Fruit fly (Drosophila melanogaster) whole organism, embryonic: ENCODE data around the gene ihog.

Experiments used
- B-H2 ChIP-seq: fragments of 200-800 bp; sonication (Bioruptor generic); optimal IDR thresholded peaks from 2 replicates; lab custom pipeline; 2018; ENCODE audit warnings: missing biosample characterization, mild to moderate bottlenecking, missing genetic modification characterization
- Bteb2 ChIP-seq: fragments of 200-800 bp; sonication (Bioruptor generic); optimal IDR thresholded peaks from 2 replicates; lab custom pipeline; 2016; ENCODE audit warnings: missing biosample characterization, missing genetic modification characterization
- CG10321 ChIP-seq: fragments of 200-800 bp; sonication (Bioruptor generic); IDR thresholded peaks from 2 replicates; pipeline ENCODE4 v1.3.6; 2022; ENCODE audit warnings: missing biosample characterization, missing genetic modification characterization
- CG11504 ChIP-seq: fragments of 200-800 bp; sonication (Bioruptor generic); optimal IDR thresholded peaks from 3 replicates; lab custom pipeline; 2019; ENCODE audit warnings: missing biosample characterization, mild to moderate bottlenecking, missing genetic modification characterization, moderate library complexity
- CG13624 ChIP-seq: fragments of 200-800 bp; sonication (Bioruptor generic); optimal IDR thresholded peaks from 2 replicates; lab custom pipeline; 2016; ENCODE audit warnings: missing biosample characterization, missing genetic modification characterization
- CG14710 ChIP-seq: fragments of 200-800 bp; sonication (Bioruptor generic); optimal IDR thresholded peaks from 3 replicates; lab custom pipeline; 2019; ENCODE audit warnings: missing biosample characterization, mild to moderate bottlenecking, missing genetic modification characterization, moderate library complexity
- CG15514 ChIP-seq: fragments of 200-800 bp; sonication (Bioruptor generic); optimal IDR thresholded peaks from 3 replicates; lab custom pipeline; 2017; ENCODE audit warnings: missing biosample characterization, missing genetic modification characterization, mild to moderate bottlenecking, moderate library complexity, missing genetic modification reagents
- CG1603 ChIP-seq: fragments of 200-800 bp; sonication (Bioruptor generic); optimal IDR thresholded peaks from 2 replicates; lab custom pipeline; 2019; ENCODE audit warnings: missing biosample characterization, mild to moderate bottlenecking, missing genetic modification characterization, moderate library complexity
- CG1647 ChIP-seq: fragments of 200-800 bp; sonication (Bioruptor generic); optimal IDR thresholded peaks from 3 replicates; lab custom pipeline; 2016; ENCODE audit warnings: missing biosample characterization, missing genetic modification characterization
- CG2116 ChIP-seq: fragments of 200-800 bp; sonication (Bioruptor generic); optimal IDR thresholded peaks from 3 replicates; lab custom pipeline; 2018; ENCODE audit warnings: missing biosample characterization, mild to moderate bottlenecking, missing genetic modification characterization
- CG2712 ChIP-seq: fragments of 200-800 bp; optimal IDR thresholded peaks from 3 replicates; lab custom pipeline; 2019; ENCODE audit warnings: missing biosample characterization, mild to moderate bottlenecking, missing genetic modification characterization, moderate library complexity
- CG30020 ChIP-seq: fragments of 200-800 bp; optimal IDR thresholded peaks from 2 replicates; lab custom pipeline; 2019; ENCODE audit warnings: missing biosample characterization, mild to moderate bottlenecking, missing genetic modification characterization, moderate library complexity
- CG34376 ChIP-seq: fragments of 200-800 bp; sonication (Bioruptor generic); optimal IDR thresholded peaks from 2 replicates; lab custom pipeline; 2018; ENCODE audit warnings: missing biosample characterization, mild to moderate bottlenecking, missing genetic modification characterization
- CG4282 ChIP-seq: fragments of 200-800 bp; sonication (Bioruptor generic); optimal IDR thresholded peaks from 2 replicates; lab custom pipeline; 2016; ENCODE audit warnings: missing biosample characterization, missing genetic modification characterization
- CG4617 ChIP-seq: fragments of 200-800 bp; sonication (Bioruptor generic); optimal IDR thresholded peaks from 3 replicates; lab custom pipeline; 2016; ENCODE audit warnings: missing biosample characterization, missing genetic modification characterization, borderline replicate concordance
- CG4820 ChIP-seq: fragments of 200-800 bp; sonication (Bioruptor generic); optimal IDR thresholded peaks from 3 replicates; lab custom pipeline; 2016; ENCODE audit warnings: missing biosample characterization, missing genetic modification characterization
- CG6791 ChIP-seq: fragments of 200-800 bp; sonication (Bioruptor generic); IDR thresholded peaks from 3 replicates; pipeline ENCODE4 v1.3.6; 2022; ENCODE audit warnings: missing biosample characterization, missing genetic modification characterization; ENCODE audit not compliant: partially characterized antibody
- CG8281 ChIP-seq: fragments of 200-800 bp; sonication (Bioruptor generic); optimal IDR thresholded peaks from 2 replicates; lab custom pipeline; 2018; ENCODE audit warnings: missing biosample characterization, mild to moderate bottlenecking, missing genetic modification characterization, moderate library complexity
- CG8478 ChIP-seq: fragments of >200 bp; optimal IDR thresholded peaks from 2 replicates; lab custom pipeline; 2018
- CG8924 ChIP-seq: fragments of 200-800 bp; optimal IDR thresholded peaks from 3 replicates; lab custom pipeline; 2019; ENCODE audit warnings: missing biosample characterization, mild to moderate bottlenecking, missing genetic modification characterization, moderate library complexity
- CHES-1-like ChIP-seq: fragments of 200-800 bp; sonication (Bioruptor generic); optimal IDR thresholded peaks from 2 replicates; lab custom pipeline; 2016; ENCODE audit warnings: missing biosample characterization, missing genetic modification characterization
- CrebB ChIP-seq: fragments of 200-800 bp; sonication (Bioruptor generic); optimal IDR thresholded peaks from 3 replicates; lab custom pipeline; 2018; ENCODE audit warnings: missing biosample characterization, mild to moderate bottlenecking, missing genetic modification characterization
- D ChIP-seq, 2 experiments: fragments of 200-800 bp in 1 of 2; fragments of >200 bp in 1 of 2; sonication (Bioruptor generic) in 1 of 2; optimal IDR thresholded peaks; 2 replicates in 1 of 2; 3 replicates in 1 of 2; lab custom pipeline; 2017; ENCODE audit warnings: mild to moderate bottlenecking in 1 of 2, missing biosample characterization in 1 of 2, missing genetic modification characterization in 1 of 2, missing genetic modification reagents in 1 of 2
- Dp ChIP-seq: fragments of 200-800 bp; sonication (Bioruptor generic); optimal IDR thresholded peaks from 2 replicates; lab custom pipeline; 2018; ENCODE audit warnings: missing biosample characterization, mild to moderate bottlenecking, missing genetic modification characterization, moderate library complexity
- E2f2 ChIP-seq: fragments of 200-800 bp; sonication (Bioruptor generic); IDR thresholded peaks from 2 replicates; pipeline ENCODE4 v1.3.6; 2022; ENCODE audit warnings: missing biosample characterization, missing genetic modification characterization
- Eip74EF ChIP-seq, 2 experiments: fragments of 200-800 bp in 1 of 2; fragments of >200 bp in 1 of 2; sonication (Bioruptor generic) in 1 of 2; optimal IDR thresholded peaks; 2 replicates each; lab custom pipeline; 2017 to 2019; ENCODE audit warnings: missing biosample characterization in 2 of 2, missing genetic modification characterization in 2 of 2, mild to moderate bottlenecking in 1 of 2, moderate library complexity in 1 of 2
- Jarid2 ChIP-seq: fragments of 200-800 bp; sonication (Bioruptor generic); optimal IDR thresholded peaks from 3 replicates; lab custom pipeline; 2017; ENCODE audit warnings: mild to moderate bottlenecking, missing biosample characterization, missing genetic modification reagents, missing genetic modification characterization
- NC2α ChIP-seq: fragments of 200-800 bp; sonication (Bioruptor generic); optimal IDR thresholded peaks from 2 replicates; lab custom pipeline; 2016; ENCODE audit warnings: missing biosample characterization, missing genetic modification characterization
- Opbp ChIP-seq: fragments of 200-800 bp; sonication (Bioruptor generic); IDR thresholded peaks from 3 replicates; pipeline ENCODE4 v1.3.6; 2022; ENCODE audit warnings: missing biosample characterization, missing genetic modification characterization; ENCODE audit not compliant: partially characterized antibody
- PHDP ChIP-seq: fragments of 200-800 bp; sonication (Bioruptor generic); optimal IDR thresholded peaks from 3 replicates; lab custom pipeline; 2018; ENCODE audit warnings: missing biosample characterization, mild to moderate bottlenecking, missing genetic modification characterization, moderate library complexity
- Sin3A ChIP-seq: fragments of >200 bp; optimal IDR thresholded peaks from 2 replicates; lab custom pipeline; 2018
- Stat92E ChIP-seq, 3 experiments: fragments of >200 bp in 2 of 3; fragments of 200-800 bp in 1 of 3; sonication (Bioruptor generic) in 1 of 3; optimal IDR thresholded peaks; 2 replicates each; lab custom pipeline; 2017 to 2019; ENCODE audit warnings: missing biosample characterization in 3 of 3, missing genetic modification characterization in 3 of 3, mild to moderate bottlenecking in 1 of 3, moderate library complexity in 1 of 3
- abd-A ChIP-seq: fragments of 200-800 bp; sonication (Bioruptor generic); optimal IDR thresholded peaks from 3 replicates; lab custom pipeline; 2019; ENCODE audit warnings: missing biosample characterization, mild to moderate bottlenecking, missing genetic modification characterization, moderate library complexity
- az2 ChIP-seq: fragments of 200-800 bp; sonication (Bioruptor generic); optimal IDR thresholded peaks from 3 replicates; lab custom pipeline; 2016; ENCODE audit warnings: missing biosample characterization, missing genetic modification characterization
- cg ChIP-seq: fragments of 200-800 bp; sonication (Bioruptor generic); optimal IDR thresholded peaks from 3 replicates; lab custom pipeline; 2019; ENCODE audit warnings: missing biosample characterization, mild to moderate bottlenecking, missing genetic modification characterization, moderate library complexity
- ci ChIP-seq: fragments of 200-800 bp; sonication (Bioruptor generic); IDR thresholded peaks from 3 replicates; pipeline ENCODE4 v1.3.6; 2022; ENCODE audit warnings: missing biosample characterization, missing genetic modification characterization
- dysf ChIP-seq: fragments of 200-800 bp; sonication (Bioruptor generic); IDR thresholded peaks from 3 replicates; pipeline ENCODE4 v1.3.6; 2022; ENCODE audit warnings: missing biosample characterization, missing genetic modification characterization
- fd64A ChIP-seq: fragments of 200-800 bp; sonication (Bioruptor generic); optimal IDR thresholded peaks from 3 replicates; lab custom pipeline; 2018; ENCODE audit warnings: missing biosample characterization, mild to moderate bottlenecking, missing genetic modification characterization
- grn ChIP-seq: fragments of 200-800 bp; sonication (Bioruptor generic); optimal IDR thresholded peaks from 3 replicates; lab custom pipeline; 2017; ENCODE audit warnings: missing biosample characterization, missing genetic modification characterization
- knrl ChIP-seq: fragments of 200-800 bp; sonication (Bioruptor generic); IDR thresholded peaks from 3 replicates; pipeline ENCODE4 v1.3.6; 2022; ENCODE audit warnings: missing biosample characterization, missing genetic modification characterization; ENCODE audit not compliant: partially characterized antibody
- lab ChIP-seq: fragments of 200-800 bp; sonication (Bioruptor generic); optimal IDR thresholded peaks from 3 replicates; lab custom pipeline; 2017; ENCODE audit warnings: missing biosample characterization, missing genetic modification characterization, mild to moderate bottlenecking, moderate library complexity, missing genetic modification reagents
- nerfin-2 ChIP-seq: fragments of 200-800 bp; sonication (Bioruptor generic); IDR thresholded peaks from 2 replicates; pipeline ENCODE4 v1.3.6; 2022; ENCODE audit warnings: missing biosample characterization, missing genetic modification characterization; ENCODE audit not compliant: partially characterized antibody
- otp ChIP-seq: fragments of 200-800 bp; sonication (Bioruptor generic); IDR thresholded peaks from 3 replicates; pipeline ENCODE4, ENCODE4 v1.3.6; 2022; ENCODE audit warnings: missing biosample characterization, missing genetic modification characterization
- sens ChIP-seq: fragments of 200-800 bp; sonication (Bioruptor generic); peaks from one replicate; lab custom pipeline; 2016; ENCODE audit warnings: missing biosample characterization, missing genetic modification characterization
- slbo ChIP-seq: fragments of 200-800 bp; sonication (Bioruptor generic); IDR thresholded peaks from 2 replicates; pipeline ENCODE4 v1.3.6; 2022; ENCODE audit warnings: missing biosample characterization, missing genetic modification characterization
- stc ChIP-seq: fragments of 200-800 bp; sonication (Bioruptor generic); IDR thresholded peaks from 2 replicates; pipeline ENCODE4 v1.3.6; 2022; ENCODE audit warnings: missing biosample characterization, missing genetic modification characterization
- tna ChIP-seq: fragments of 200-800 bp; sonication (Bioruptor generic); IDR thresholded peaks from 2 replicates; pipeline ENCODE4 v1.3.6; 2022; ENCODE audit warnings: missing biosample characterization, missing genetic modification characterization; ENCODE audit not compliant: partially characterized antibody
- unc-4 ChIP-seq: fragments of 200-800 bp; sonication (Bioruptor generic); IDR thresholded peaks from 2 replicates; pipeline ENCODE4 v1.3.6; 2022; ENCODE audit warnings: missing biosample characterization, missing genetic modification characterization; ENCODE audit not compliant: partially characterized antibody
- zfh2 ChIP-seq: fragments of 200-800 bp; sonication (Bioruptor generic); optimal IDR thresholded peaks from 2 replicates; lab custom pipeline; 2016; ENCODE audit warnings: missing biosample characterization, missing genetic modification characterization

ihog gene

DNA sequence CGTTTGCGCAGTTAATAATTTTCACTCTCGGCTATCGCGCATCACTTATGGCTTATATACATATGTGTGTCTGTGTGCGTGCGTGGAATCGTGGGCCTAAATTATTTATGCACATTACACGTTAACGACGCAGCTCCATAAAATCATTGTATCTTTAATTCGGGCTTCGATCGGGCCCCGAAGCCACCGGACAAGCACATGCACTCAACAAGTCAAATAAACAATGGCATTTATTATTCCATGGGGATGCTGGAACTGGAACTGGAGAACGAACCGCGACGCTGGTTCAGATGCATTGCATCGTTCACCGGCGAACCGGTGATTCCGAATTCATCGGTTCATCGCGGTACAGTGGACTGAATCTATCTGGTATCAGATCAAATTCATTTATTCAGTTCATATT, at the start of gene ihog (continued):
- TF ChIP-seq CG4617 (GFP tag; lab: Kevin White, UChicago) (peak; percentile 71), CG4282 (GFP tag; lab: Kevin White, UChicago) (peak; percentile 17), stc (GFP tag; lab: Robert Waterston, UW) (no peak), CG34376 (GFP tag; lab: Kevin White, UChicago) (peak; percentile 4), CHES-1-like (GFP tag; lab: Kevin White, UChicago) (no peak), lab (no peak), CG4820 (no peak), CG11504 (tag; lab: Kevin White, UChicago) (no peak), CG8478 (lab: Kevin White, UChicago) (no peak), Sin3A (lab: Kevin White, UChicago) (no peak), nerfin-2 (GFP tag; lab: Robert Waterston, UW) (peak; percentile 45), CG2116 (GFP tag; lab: Kevin White, UChicago) (peak; percentile 2), Eip74EF (GFP tag; optimal IDR thresholded peaks at IDR 0.05; lab: Kevin White, UChicago) (no peak), CG1603 (tag; lab: Kevin White, UChicago) (peak; percentile 47), CG2712 (tag; lab: Kevin White, UChicago) (peak; percentile 37), CrebB (tag; lab: Kevin White, UChicago) (peak; percentile 10), Jarid2 (GFP tag; lab: Kevin White, UChicago) (no peak), D (optimal IDR thresholded peaks at IDR 0.05; lab: Kevin White, UChicago) (peak; percentile 40), D (GFP tag; optimal IDR thresholded peaks at IDR 0.05; lab: Kevin White, UChicago) (no peak), sens (peak; percentile 70), CG8924 (tag; lab: Kevin White, UChicago) (peak; percentile 61), Stat92E (GFP tag; optimal IDR thresholded peaks at IDR 0.05; lab: Kevin White, UChicago) (no peak), otp (GFP tag; lab: Robert Waterston, UW) (no peak), fd64A (GFP tag; lab: Kevin White, UChicago) (no peak), Opbp (GFP tag; lab: Robert Waterston, UW) (peak; percentile 67), Dp (GFP tag; lab: Kevin White, UChicago) (peak; percentile 23), slbo (0 out of 2 replicates have a peak, but pooled peaks have one; percentile 13), CG14710 (tag; lab: Kevin White, UChicago) (peak; percentile 16), unc-4 (GFP tag; lab: Robert Waterston, UW) (peak; percentile 47; the same call in 1 of the 2 replicates), NC2α (GFP tag; lab: Kevin White, UChicago) (no peak), CG10321 (GFP tag; lab: Robert Waterston, UW) (no peak), az2 (GFP tag; lab: Kevin White, UChicago) (no peak), CG8281 (tag; lab: Kevin White, UChicago) (no peak), knrl (GFP tag; lab: Robert Waterston, UW) (peak; percentile 66; the same call in 2 of the 3 replicates), E2f2 (peak; percentile 36; the same call in 1 of the 2 replicates), tna (GFP tag; lab: Robert Waterston, UW) (peak; percentile 39; the same call in 1 of the 2 replicates), Bteb2 (GFP tag; lab: Kevin White, UChicago) (no peak), CG15514 (GFP tag; lab: Kevin White, UChicago) (peak; percentile 100), zfh2 (GFP tag; lab: Kevin White, UChicago) (no peak), abd-A (tag; lab: Kevin White, UChicago) (no peak), CG30020 (peak; percentile 45), cg (peak; percentile 79), CG13624 (GFP tag; lab: Kevin White, UChicago) (no peak), CG1647 (no peak), CG6791 (GFP tag; lab: Robert Waterston, UW) (peak; percentile 63; the same call in 2 of the 3 replicates), PHDP (peak; percentile 0), ci (peak; percentile 39; the same call in 1 of the 3 replicates), dysf (GFP tag; lab: Robert Waterston, UW) (no peak), grn (GFP tag; lab: Kevin White, UChicago) (no peak), B-H2 (GFP tag; lab: Kevin White, UChicago) (peak; percentile 22)
